Worm (Caenorhabditis elegans) whole organism, late embryonic: ENCODE data around the gene T23D5.8.
"Not testable (repeated sequence)": the region's sequence is repeated elsewhere in the genome, so short reads cannot be mapped to it uniquely, and the experiment has no call there.

Experiments
- elt-2 ChIP-seq: sonication (generic microtip); optimal IDR thresholded peaks from 2 replicates; lab custom pipeline; 2016; ENCODE audit warnings: missing genetic modification reagents, missing genetic modification characterization, missing compliant biosample characterization
- pqm-1 ChIP-seq: sonication (generic microtip); optimal IDR thresholded peaks from 2 replicates; lab custom pipeline; 2016; ENCODE audit warnings: missing genetic modification characterization, missing compliant biosample characterization

DNA sequence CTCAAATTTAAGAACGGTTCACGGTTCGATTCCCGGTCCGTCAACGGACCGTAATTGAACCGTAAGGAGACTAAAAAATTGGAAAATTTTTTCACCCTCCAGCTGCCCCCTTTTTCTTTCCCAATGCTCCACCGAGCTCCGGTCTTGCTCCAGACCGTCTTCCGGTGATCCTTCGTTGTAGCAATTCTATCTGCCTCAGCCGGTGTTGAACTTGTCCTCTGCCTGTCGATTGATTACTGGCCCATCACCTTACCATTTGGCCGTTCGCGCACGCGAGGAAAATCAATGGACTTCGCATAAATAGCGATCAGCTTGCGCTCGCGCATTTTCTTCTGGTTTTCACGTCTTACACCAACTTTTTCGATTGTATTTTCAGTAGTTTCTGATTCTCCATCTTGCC, 19.1 kb upstream of the T23D5.8 start:
- TF ChIP-seq pqm-1; elt-2 (tag; lab: Kevin White, UChicago): not testable (repeated sequence)
